Fruit fly (Drosophila melanogaster) whole organism: ENCODE results near the gene ninaC.

ENCODE experiments used
- CG8478 ChIP-seq: fragments of >200 bp; optimal IDR thresholded peaks from 2 replicates; lab custom pipeline; 2018; ENCODE audit warnings: inconsistent platforms
- Dll ChIP-seq: fragments of >200 bp; optimal IDR thresholded peaks from 2 replicates; lab custom pipeline; 2017
- EcR ChIP-seq, 2 experiments: fragments of >200 bp; optimal IDR thresholded peaks; 2 replicates each; lab custom pipeline; 2017; ENCODE audit warnings: missing biosample characterization in 2 of 2, missing genetic modification characterization in 2 of 2, missing genetic modification reagents in 2 of 2
- pan ChIP-seq: fragments of >200 bp; optimal IDR thresholded peaks from 2 replicates; lab custom pipeline; 2017
- psq ChIP-seq: fragments of >200 bp; optimal IDR thresholded peaks from 2 replicates; lab custom pipeline; 2017
- usp ChIP-seq: fragments of >200 bp; optimal IDR thresholded peaks from 2 replicates; lab custom pipeline; 2017; ENCODE audit warnings: missing biosample characterization, missing genetic modification characterization, mixed read lengths

Gene ninaC

DNA sequence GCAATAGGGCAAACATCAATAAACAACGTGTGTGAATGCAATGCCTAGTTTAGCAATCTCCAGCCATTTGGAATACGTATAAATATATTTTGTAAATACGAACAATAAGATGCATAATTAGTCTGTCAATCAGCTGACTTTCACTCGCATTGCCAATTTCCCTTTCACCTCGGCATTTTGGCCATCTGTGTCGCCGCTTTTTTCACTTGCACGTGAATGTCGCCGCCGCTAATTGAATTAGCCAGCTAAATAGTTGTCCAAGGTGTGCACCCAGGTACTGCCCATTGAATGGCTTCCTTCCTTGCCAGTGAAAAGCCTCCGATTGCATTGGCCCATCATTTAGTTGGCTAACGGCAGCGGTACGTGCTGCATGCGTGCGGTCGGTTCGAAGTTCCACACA, at the start of gene ninaC:
TSS of gene ninaC (plus strand) at position 301 of the 400 bp plus-strand sequence.
- TF ChIP-seq psq = no peak
- TF ChIP-seq EcR (GFP tag; optimal IDR thresholded peaks at IDR 0.05; lab: Kevin White, UChicago) = no peak
- no peak for TF ChIP-seq pan (lab: Kevin White, UChicago)
- no peak for TF ChIP-seq CG8478 (lab: Kevin White, UChicago)
- no peak for TF ChIP-seq usp (GFP tag; lab: Kevin White, UChicago)
- TF ChIP-seq Dll = no peak

DNA sequence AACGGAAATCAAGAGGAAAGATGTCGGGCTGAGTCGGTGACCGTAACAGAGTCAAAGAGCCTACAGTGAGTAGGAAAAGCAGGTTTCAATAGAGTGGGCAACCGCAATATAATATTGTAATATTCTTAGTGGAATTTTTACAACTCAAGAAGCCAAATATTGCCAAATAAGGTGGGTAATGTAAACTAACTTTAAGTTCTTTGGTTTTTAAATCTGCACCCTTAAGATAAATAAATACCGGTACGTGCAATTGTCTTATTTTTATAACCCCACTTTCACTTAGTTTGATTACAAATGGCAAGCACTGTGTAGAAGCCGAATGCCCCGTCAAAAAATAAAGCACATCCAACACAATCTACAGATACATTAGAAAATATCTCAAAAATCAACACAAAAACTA, 44.7 kb upstream of the ninaC start:
- TF ChIP-seq Dll = no peak
- TF ChIP-seq psq = no peak
- no peak for TF ChIP-seq pan (lab: Kevin White, UChicago)
- no peak for TF ChIP-seq CG8478 (lab: Kevin White, UChicago)
- no peak for TF ChIP-seq EcR (GFP tag; optimal IDR thresholded peaks at IDR 0.05; lab: Kevin White, UChicago)
- TF ChIP-seq usp (GFP tag; lab: Kevin White, UChicago) = no peak

DNA sequence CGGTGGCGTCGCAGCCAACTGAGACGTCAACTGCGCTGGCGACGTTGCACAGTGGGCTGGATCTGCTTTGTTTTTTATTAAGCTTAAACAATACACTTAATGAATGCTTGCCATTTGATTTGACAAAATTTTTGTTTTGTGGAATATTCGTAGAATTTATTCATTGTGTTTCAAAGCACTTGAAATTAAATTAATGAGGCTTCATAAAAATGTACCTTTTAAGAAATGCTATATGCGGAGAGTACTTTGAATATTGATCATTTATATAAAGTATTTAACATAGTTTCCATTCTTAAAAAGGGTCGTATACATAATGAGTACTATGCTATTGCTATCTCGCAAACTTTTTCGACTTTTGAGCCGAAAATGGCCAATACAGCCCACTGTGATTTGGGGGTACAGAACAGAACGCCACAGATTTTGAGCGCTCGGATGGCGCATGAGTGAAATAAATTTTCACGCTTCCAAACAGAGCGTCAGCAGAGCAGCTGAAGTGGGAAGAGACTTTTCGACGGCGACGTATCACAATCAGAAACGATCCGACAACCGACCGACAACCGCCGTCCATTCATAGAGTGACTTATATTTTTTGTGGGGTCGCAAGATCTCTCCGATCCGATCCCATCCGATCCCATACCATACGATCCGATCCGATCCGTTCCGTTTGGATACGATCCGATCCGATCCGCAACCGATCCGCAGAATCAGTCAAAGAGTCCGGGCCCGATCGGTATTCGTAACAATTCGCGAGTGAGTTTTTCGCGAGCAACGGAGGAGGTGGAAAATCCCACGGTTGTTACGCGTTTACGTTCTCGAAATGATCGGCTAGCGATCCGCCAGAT, 44.1 kb upstream of the ninaC start, which contains the start of gene Wnt6:
TSS of gene Wnt6 (plus strand) at position 531 of the 842 bp plus-strand sequence.
- TF ChIP-seq usp (GFP tag; lab: Kevin White, UChicago) = no peak
- no peak for TF ChIP-seq EcR (GFP tag; optimal IDR thresholded peaks at IDR 0.05; lab: Kevin White, UChicago)
- no peak for TF ChIP-seq Dll
- TF ChIP-seq psq = no peak
- TF ChIP-seq CG8478 (lab: Kevin White, UChicago) = no peak
- TF ChIP-seq pan (lab: Kevin White, UChicago) = no peak

DNA sequence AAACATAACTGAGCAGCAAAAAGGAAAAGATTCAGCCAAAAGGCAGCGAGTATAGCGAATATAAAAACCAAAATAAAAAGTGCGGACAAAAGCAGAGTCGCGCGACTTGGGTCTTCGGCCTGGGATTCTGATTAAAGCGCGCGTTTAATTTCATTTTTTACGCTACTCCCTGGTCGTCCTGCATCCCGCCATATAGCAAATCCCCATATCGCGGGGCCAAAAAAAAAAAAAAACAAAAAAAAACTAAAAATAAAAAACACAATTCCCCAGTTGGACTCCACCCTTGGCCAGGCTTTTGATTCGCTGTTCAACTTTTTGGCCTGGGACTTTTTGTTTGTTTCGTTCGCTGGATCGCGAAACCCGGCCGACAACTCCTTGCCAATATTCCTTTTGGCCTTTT, 43.3 kb upstream of the ninaC start:
- TF ChIP-seq EcR (GFP tag; optimal IDR thresholded peaks at IDR 0.05; lab: Kevin White, UChicago) (no peak), CG8478 (lab: Kevin White, UChicago) (no peak), psq (no peak), pan (lab: Kevin White, UChicago) (no peak), Dll (no peak), usp (GFP tag; lab: Kevin White, UChicago) (no peak)

DNA sequence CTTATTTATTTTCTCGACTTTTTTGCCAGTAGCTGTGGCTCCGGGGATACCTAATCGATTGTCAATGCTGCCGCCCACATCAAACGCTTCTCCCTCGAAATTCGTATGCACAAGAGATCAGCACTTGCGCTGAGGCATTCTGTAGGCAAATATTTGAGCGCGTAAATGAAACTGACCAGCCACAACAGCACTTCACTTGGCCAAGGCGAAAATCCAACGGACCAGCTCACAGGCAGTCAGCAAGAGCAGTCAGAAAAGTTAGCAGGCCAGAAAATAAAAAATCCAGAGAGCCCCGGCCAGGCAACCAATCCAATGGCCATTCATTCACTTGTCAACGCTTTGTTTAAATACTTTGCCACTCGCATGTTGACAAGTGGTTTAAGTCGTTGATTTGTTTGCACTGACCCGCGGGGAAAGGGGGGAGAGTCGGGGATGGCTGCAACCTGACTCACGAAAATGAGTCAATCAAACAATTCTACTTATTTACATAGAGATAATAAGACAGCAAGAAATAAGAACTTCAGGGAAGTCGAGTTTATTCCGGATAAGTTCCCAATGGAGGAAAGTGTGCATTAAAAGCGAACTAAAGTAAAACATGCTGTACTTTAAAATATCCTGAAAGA, 38.0 kb upstream of the ninaC start:
- TF ChIP-seq Dll = no peak
- no peak for TF ChIP-seq EcR (GFP tag; optimal IDR thresholded peaks at IDR 0.05; lab: Kevin White, UChicago)
- no peak for TF ChIP-seq psq
- TF ChIP-seq usp (GFP tag; lab: Kevin White, UChicago) = no peak
- TF ChIP-seq pan (lab: Kevin White, UChicago) = no peak
- TF ChIP-seq CG8478 (lab: Kevin White, UChicago) = no peak

DNA sequence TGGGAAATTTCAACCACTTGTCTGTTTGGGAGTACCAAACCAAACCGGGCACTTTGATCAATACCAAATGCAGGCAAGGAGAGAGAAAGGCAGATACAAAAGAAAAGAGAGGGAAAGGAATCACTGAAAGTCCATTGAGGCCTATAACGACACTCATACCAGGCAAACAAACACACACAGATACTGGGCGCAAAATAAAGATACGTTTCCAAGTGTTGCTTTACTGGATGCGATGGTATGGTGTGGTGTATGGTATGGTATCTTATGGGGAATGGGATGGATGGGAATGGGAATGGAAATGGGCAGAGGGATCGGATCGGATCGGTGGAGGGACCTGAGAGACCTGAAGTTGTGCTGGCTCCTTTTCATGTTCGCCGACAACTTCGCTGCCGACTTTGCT, 37.4 kb upstream of the ninaC start:
- TF ChIP-seq EcR (GFP tag; optimal IDR thresholded peaks at IDR 0.05; lab: Kevin White, UChicago) = no peak
- TF ChIP-seq CG8478 (lab: Kevin White, UChicago) = no peak
- no peak for TF ChIP-seq psq
- TF ChIP-seq pan (lab: Kevin White, UChicago) = no peak
- TF ChIP-seq Dll = no peak
- TF ChIP-seq usp (GFP tag; lab: Kevin White, UChicago) = no peak

DNA sequence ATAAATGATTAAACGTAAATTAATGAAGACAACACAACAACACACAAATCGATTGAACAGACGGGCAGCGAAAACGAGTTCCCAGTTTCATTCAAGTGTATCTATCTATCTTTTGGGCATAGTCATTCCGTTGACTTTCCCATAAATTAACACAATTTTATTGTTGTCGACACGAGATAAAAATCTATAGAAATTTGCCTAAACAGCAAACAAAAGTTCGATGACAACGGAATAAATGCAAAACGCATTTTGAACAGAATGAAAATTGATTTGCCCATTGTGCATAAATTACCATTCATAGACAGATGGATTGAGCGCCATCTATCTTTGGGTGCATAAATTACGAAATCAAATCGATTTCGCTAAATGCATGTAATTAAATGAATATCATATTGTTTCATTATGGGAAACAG, 24.7 kb upstream of the ninaC start:
- TF ChIP-seq CG8478 (lab: Kevin White, UChicago) (no peak), Dll (no peak), pan (lab: Kevin White, UChicago) (no peak), EcR (GFP tag; optimal IDR thresholded peaks at IDR 0.05; lab: Kevin White, UChicago) (no peak), psq (no peak), usp (GFP tag; lab: Kevin White, UChicago) (no peak)

DNA sequence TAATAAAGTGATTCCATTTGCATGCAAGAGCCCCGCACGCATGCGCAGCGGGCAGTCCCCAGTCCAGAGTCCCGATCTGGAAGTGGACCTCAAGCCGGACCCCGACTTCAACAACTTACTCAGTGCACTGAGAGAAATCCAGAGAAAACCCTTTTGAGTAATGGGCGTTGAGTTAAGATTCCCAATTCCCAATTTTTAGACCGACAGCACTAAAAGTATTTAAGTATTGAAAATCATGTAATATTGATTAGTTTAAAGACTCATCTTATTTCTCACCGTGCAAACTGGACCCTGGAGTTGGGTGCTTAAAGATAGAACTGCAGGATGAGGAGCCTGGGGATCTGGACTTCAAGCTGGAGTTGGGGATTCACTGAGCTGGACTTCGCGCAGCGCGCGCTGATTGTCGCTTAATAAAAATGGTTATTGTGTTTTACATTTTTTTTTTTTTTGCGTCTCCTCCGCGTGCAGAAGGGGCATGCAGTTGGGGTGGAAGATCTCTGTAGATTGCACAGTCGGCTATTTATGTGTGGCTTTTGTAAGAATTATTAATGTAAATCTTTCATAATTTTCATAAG, 19.4 kb upstream of the ninaC start:
- TF ChIP-seq Dll (no peak), usp (GFP tag; lab: Kevin White, UChicago) (no peak), EcR (GFP tag; optimal IDR thresholded peaks at IDR 0.05; lab: Kevin White, UChicago) (no peak), psq (no peak), CG8478 (lab: Kevin White, UChicago) (no peak), pan (lab: Kevin White, UChicago) (no peak)

DNA sequence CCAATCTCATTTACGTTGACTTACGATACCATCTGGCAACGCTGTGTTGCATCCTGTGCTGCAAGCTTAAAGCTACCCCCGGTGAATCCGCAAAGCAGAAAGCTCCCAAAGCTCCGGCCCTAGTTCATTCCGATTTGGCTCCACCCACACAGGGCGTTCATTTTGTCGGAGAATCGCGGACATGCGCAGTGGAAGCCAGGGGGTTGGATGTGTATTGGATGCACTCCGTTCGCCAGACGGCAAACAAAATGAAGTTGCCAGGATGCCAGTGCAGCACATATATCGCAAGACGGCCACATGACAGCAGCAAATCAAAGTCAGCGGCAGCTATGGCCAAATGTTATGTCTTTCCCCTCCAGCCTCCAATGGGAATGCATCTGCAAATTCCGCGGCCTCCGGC, 18.7 kb upstream of the ninaC start:
- TF ChIP-seq CG8478 (lab: Kevin White, UChicago) (no peak), EcR (GFP tag; optimal IDR thresholded peaks at IDR 0.05; lab: Kevin White, UChicago) (no peak), psq (no peak), Dll (no peak), usp (GFP tag; lab: Kevin White, UChicago) (no peak), pan (lab: Kevin White, UChicago) (no peak)

DNA sequence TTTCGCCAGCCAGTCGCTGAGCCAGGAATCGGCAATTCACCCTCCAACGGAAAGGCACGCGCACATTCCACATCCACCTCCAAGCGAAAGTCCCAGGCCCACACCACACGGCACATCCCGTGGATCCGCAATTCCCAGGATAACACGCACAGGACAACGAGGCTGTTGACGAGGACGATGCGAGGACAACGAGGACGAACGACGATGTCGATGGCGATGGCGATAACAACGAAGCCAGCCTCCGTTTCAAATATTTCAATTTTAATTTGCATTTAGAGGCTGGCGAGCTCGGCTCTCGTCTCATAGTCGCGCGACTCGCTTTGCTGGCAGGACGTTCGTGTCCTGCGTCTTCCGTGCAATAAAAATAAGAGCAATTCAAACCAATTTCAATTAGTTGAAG, 14.4 kb upstream of the ninaC start, which contains the start of gene Wnt10:
TSS of gene Wnt10 (plus strand) at position 301 of the 400 bp plus-strand sequence.
- TF ChIP-seq usp (GFP tag; lab: Kevin White, UChicago) (no peak), pan (lab: Kevin White, UChicago) (no peak), EcR (GFP tag; optimal IDR thresholded peaks at IDR 0.05; lab: Kevin White, UChicago) (no peak), Dll (no peak), psq (no peak), CG8478 (lab: Kevin White, UChicago) (no peak)

DNA sequence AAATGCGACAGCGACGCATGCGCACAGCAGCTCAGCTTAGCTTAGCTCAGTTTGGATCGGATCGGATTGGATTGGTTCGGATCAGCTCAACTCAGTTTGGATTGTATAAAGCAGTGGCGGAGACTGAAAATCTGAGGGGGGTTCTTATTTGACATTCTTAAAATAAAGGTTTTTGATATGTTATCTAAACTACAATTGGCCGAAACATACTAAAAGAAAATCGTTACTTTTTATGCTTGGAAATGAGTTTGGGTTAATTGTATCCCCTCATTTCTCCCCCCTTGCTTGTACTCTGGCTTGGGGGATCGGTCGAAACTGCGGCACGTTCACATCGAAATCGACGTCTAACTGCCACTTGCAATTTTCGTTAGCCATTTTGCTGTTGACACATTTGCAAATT, 1.3 kb upstream of the ninaC start:
- TF ChIP-seq Dll = no peak
- TF ChIP-seq usp (GFP tag; lab: Kevin White, UChicago) = no peak
- no peak for TF ChIP-seq CG8478 (lab: Kevin White, UChicago)
- TF ChIP-seq pan (lab: Kevin White, UChicago) = no peak
- no peak for TF ChIP-seq EcR (GFP tag; optimal IDR thresholded peaks at IDR 0.05; lab: Kevin White, UChicago)
- TF ChIP-seq psq = no peak
